Worm (Caenorhabditis elegans) whole organism, late embryonic: ENCODE data around the gene arl-3.

ENCODE experiments used
- ama-1 ChIP-seq: fragments of 150-350 bp; optimal IDR thresholded peaks from 2 replicates; lab custom pipeline; 2014
- ceh-30 ChIP-seq: fragments of 150-350 bp; optimal IDR thresholded peaks from 2 replicates; lab custom pipeline; 2014; ENCODE audit warnings: missing biosample characterization, missing genetic modification characterization
- ceh-48 ChIP-seq: sonication (generic microtip); optimal IDR thresholded peaks from 2 replicates; lab custom pipeline; 2016; ENCODE audit warnings: missing genetic modification characterization, inconsistent platforms, missing compliant biosample characterization
- ceh-6 ChIP-seq: fragments of 200-800 bp; sonication (Bioruptor generic); optimal IDR thresholded peaks from 2 replicates; lab custom pipeline; 2018; ENCODE audit warnings: mild to moderate bottlenecking, missing genetic modification characterization, missing compliant biosample characterization
- fkh-6 ChIP-seq: sonication (generic microtip); optimal IDR thresholded peaks from 2 replicates; lab custom pipeline; 2016; ENCODE audit warnings: missing genetic modification characterization, missing compliant biosample characterization
- hlh-13 ChIP-seq: fragments of 200-800 bp; sonication (Bioruptor generic); optimal IDR thresholded peaks from 2 replicates; lab custom pipeline; 2018; ENCODE audit warnings: mild to moderate bottlenecking, missing genetic modification characterization, missing compliant biosample characterization
- nhr-11 ChIP-seq: fragments of 150-350 bp; optimal IDR thresholded peaks from 2 replicates; lab custom pipeline; 2014; ENCODE audit warnings: missing biosample characterization, missing genetic modification characterization
- pag-3 ChIP-seq: sonication (generic microtip); optimal IDR thresholded peaks from 2 replicates; lab custom pipeline; 2016; ENCODE audit warnings: missing compliant biosample characterization, missing genetic modification characterization, borderline replicate concordance
- pha-4 ChIP-seq: fragments of 150-350 bp; optimal IDR thresholded peaks from 2 replicates; lab custom pipeline; 2018; ENCODE audit warnings: missing biosample characterization, missing genetic modification reagents, missing genetic modification characterization
- pros-1 ChIP-seq: fragments of 150-350 bp; optimal IDR thresholded peaks from 2 replicates; lab custom pipeline; 2014; ENCODE audit warnings: missing biosample characterization, missing genetic modification reagents, missing genetic modification characterization
- sox-4 ChIP-seq: sonication (generic microtip); optimal IDR thresholded peaks from 2 replicates; lab custom pipeline; 2017; ENCODE audit warnings: mild to moderate bottlenecking, missing genetic modification characterization, inconsistent platforms, missing compliant biosample characterization
- unc-86 ChIP-seq: sonication (generic microtip); optimal IDR thresholded peaks from 2 replicates; lab custom pipeline; 2016; ENCODE audit warnings: missing genetic modification characterization, missing compliant biosample characterization

ce11 chrII:14644465-14644864 is 38.2 kb downstream of the arl-3 start:
- no peak for TF ChIP-seq pag-3 (tag; lab: Kevin White, UChicago)
- no peak for TF ChIP-seq ama-1
- no peak for TF ChIP-seq nhr-11
- no peak for TF ChIP-seq sox-4 (tag; lab: Kevin White, UChicago)
- TF ChIP-seq ceh-6 (GFP tag; lab: Kevin White, UChicago) = no peak
- no peak for TF ChIP-seq ceh-48 (tag; lab: Kevin White, UChicago)
- no peak for TF ChIP-seq ceh-30 (tag; lab: Kevin White, UChicago)
- TF ChIP-seq fkh-6 (tag; lab: Kevin White, UChicago) = no peak
- TF ChIP-seq pha-4 (tag; lab: Kevin White, UChicago) = no peak
- no peak for TF ChIP-seq pros-1 (tag; lab: Kevin White, UChicago)
- TF ChIP-seq hlh-13 (GFP tag; lab: Kevin White, UChicago) = no peak
- no peak for TF ChIP-seq unc-86 (tag; lab: Kevin White, UChicago)
